Fruit fly (Drosophila melanogaster) whole organism, embryonic: ENCODE measurements around the gene kat-60L1.

ENCODE experiments used
- Adf1 ChIP-seq: fragments of 200-800 bp; sonication (Bioruptor generic); IDR thresholded peaks from 2 replicates; pipeline ENCODE4 v1.3.6; 2022; ENCODE audit warnings: missing biosample characterization, missing genetic modification characterization
- Awh ChIP-seq: fragments of 200-800 bp; sonication (Bioruptor generic); IDR thresholded peaks from 2 replicates; pipeline ENCODE4, ENCODE4 v1.3.6; 2022; ENCODE audit warnings: missing biosample characterization, missing genetic modification characterization
- CG12744 ChIP-seq: fragments of 200-800 bp; sonication (Bioruptor generic); optimal IDR thresholded peaks from 2 replicates; lab custom pipeline; 2016; ENCODE audit warnings: missing biosample characterization, missing genetic modification characterization
- CG12942 ChIP-seq: fragments of 200-800 bp; sonication (Bioruptor generic); optimal IDR thresholded peaks from 3 replicates; lab custom pipeline; 2016; ENCODE audit warnings: missing biosample characterization, missing genetic modification characterization
- CG13287 ChIP-seq: fragments of 200-800 bp; sonication (Bioruptor generic); IDR thresholded peaks from 2 replicates; pipeline ENCODE4 v1.3.6; 2022; ENCODE audit warnings: missing biosample characterization, missing genetic modification characterization; ENCODE audit not compliant: partially characterized antibody
- CG14050 ChIP-seq: fragments of 200-800 bp; sonication (Bioruptor generic); IDR thresholded peaks from 3 replicates; pipeline ENCODE4 v1.3.6; 2022; ENCODE audit warnings: missing biosample characterization, missing genetic modification characterization
- CG1603 ChIP-seq: fragments of 200-800 bp; sonication (Bioruptor generic); optimal IDR thresholded peaks from 2 replicates; lab custom pipeline; 2019; ENCODE audit warnings: missing biosample characterization, mild to moderate bottlenecking, missing genetic modification characterization, moderate library complexity
- CG18011 ChIP-seq: fragments of 200-800 bp; sonication (Bioruptor generic); optimal IDR thresholded peaks from 2 replicates; lab custom pipeline; 2017; ENCODE audit warnings: missing biosample characterization, missing genetic modification characterization, mild to moderate bottlenecking, moderate library complexity, missing genotype
- CG18599 ChIP-seq: fragments of 200-800 bp; sonication (Bioruptor generic); optimal IDR thresholded peaks from 3 replicates; lab custom pipeline; 2017; ENCODE audit warnings: missing biosample characterization, missing genetic modification characterization, mild to moderate bottlenecking, moderate library complexity, missing genetic modification reagents
- CG18764 ChIP-seq: fragments of 200-800 bp; sonication (Bioruptor generic); optimal IDR thresholded peaks from 3 replicates; lab custom pipeline; 2016; ENCODE audit warnings: missing biosample characterization, missing genetic modification characterization
- CG2120 ChIP-seq: fragments of 200-800 bp; sonication (Bioruptor generic); optimal IDR thresholded peaks from 3 replicates; lab custom pipeline; 2016; ENCODE audit warnings: missing biosample characterization, missing genetic modification characterization
- CG2202 ChIP-seq: fragments of 200-800 bp; sonication (Bioruptor generic); optimal IDR thresholded peaks from 2 replicates; lab custom pipeline; 2018; ENCODE audit warnings: missing biosample characterization, mild to moderate bottlenecking, missing genetic modification characterization
- CG5953 ChIP-seq: fragments of 200-800 bp; sonication (Bioruptor generic); IDR thresholded peaks from 2 replicates; pipeline ENCODE4 v1.3.6; 2022; ENCODE audit warnings: missing biosample characterization, missing genetic modification characterization
- CG6254 ChIP-seq: fragments of 200-800 bp; sonication (Bioruptor generic); optimal IDR thresholded peaks from 3 replicates; lab custom pipeline; 2017; ENCODE audit warnings: mild to moderate bottlenecking, missing biosample characterization, missing genetic modification reagents, missing genetic modification characterization
- CG6765 ChIP-seq: fragments of 200-800 bp; sonication (Bioruptor generic); optimal IDR thresholded peaks from 3 replicates; lab custom pipeline; 2017; ENCODE audit warnings: missing biosample characterization, mild to moderate bottlenecking, missing genetic modification characterization
- CG6791 ChIP-seq: fragments of 200-800 bp; sonication (Bioruptor generic); IDR thresholded peaks from 3 replicates; pipeline ENCODE4 v1.3.6; 2022; ENCODE audit warnings: missing biosample characterization, missing genetic modification characterization; ENCODE audit not compliant: partially characterized antibody
- CG7271 ChIP-seq: fragments of 200-800 bp; sonication (Bioruptor generic); optimal IDR thresholded peaks from 2 replicates; lab custom pipeline; 2018; ENCODE audit warnings: missing biosample characterization, mild to moderate bottlenecking, missing genetic modification characterization, moderate library complexity
- CG7357 ChIP-seq: fragments of 200-800 bp; sonication (Bioruptor generic); IDR thresholded peaks from 3 replicates; pipeline ENCODE4 v1.3.6; 2022; ENCODE audit warnings: missing biosample characterization, missing genetic modification characterization
- CG7372 ChIP-seq: fragments of 200-800 bp; sonication (Bioruptor generic); IDR thresholded peaks from 2 replicates; pipeline ENCODE4 v1.3.6; 2022; ENCODE audit warnings: missing biosample characterization, missing genetic modification characterization
- CG9437 ChIP-seq: fragments of 200-800 bp; sonication (Bioruptor generic); optimal IDR thresholded peaks from 2 replicates; lab custom pipeline; 2018; ENCODE audit warnings: missing biosample characterization, mild to moderate bottlenecking, missing genetic modification characterization
- CG9932 ChIP-seq: fragments of 200-800 bp; sonication (Bioruptor generic); IDR thresholded peaks from 2 replicates; pipeline ENCODE4 v1.3.6; 2022; ENCODE audit warnings: missing biosample characterization, missing genetic modification characterization
- Chrac-16 ChIP-seq: fragments of 200-800 bp; sonication (Bioruptor generic); optimal IDR thresholded peaks from 3 replicates; lab custom pipeline; 2016; ENCODE audit warnings: missing biosample characterization, missing genetic modification characterization
- CoRest ChIP-seq: fragments of 200-800 bp; sonication (Bioruptor generic); optimal IDR thresholded peaks from 3 replicates; lab custom pipeline; 2018; ENCODE audit warnings: missing biosample characterization, mild to moderate bottlenecking, missing genetic modification characterization, moderate library complexity
- Deaf1 ChIP-seq: fragments of 200-800 bp; optimal IDR thresholded peaks from 3 replicates; lab custom pipeline; 2019; ENCODE audit warnings: missing biosample characterization, mild to moderate bottlenecking, missing genetic modification characterization, moderate library complexity
- Gug ChIP-seq: fragments of 200-800 bp; sonication (Bioruptor generic); IDR thresholded peaks from 4 replicates; pipeline ENCODE4 v1.3.6; 2022; ENCODE audit warnings: missing biosample characterization, missing genetic modification characterization
- Kr ChIP-seq: fragments of 200-800 bp; sonication (Bioruptor generic); optimal IDR thresholded peaks from 2 replicates; lab custom pipeline; 2017; ENCODE audit warnings: missing biosample characterization, mild to moderate bottlenecking, missing genetic modification characterization
- Lhr ChIP-seq: fragments of 200-800 bp; sonication (Bioruptor generic); optimal IDR thresholded peaks from 3 replicates; lab custom pipeline; 2017; ENCODE audit warnings: mild to moderate bottlenecking, missing biosample characterization, missing genetic modification reagents, missing genetic modification characterization
- Mes4 ChIP-seq: fragments of 200-800 bp; sonication (Bioruptor generic); optimal IDR thresholded peaks from 2 replicates; lab custom pipeline; 2016; ENCODE audit warnings: missing biosample characterization, missing genetic modification characterization
- Neu2 ChIP-seq: fragments of 200-800 bp; sonication (Bioruptor generic); optimal IDR thresholded peaks from 3 replicates; lab custom pipeline; 2016; ENCODE audit warnings: missing biosample characterization, missing genetic modification characterization, borderline replicate concordance
- Nf-YA ChIP-seq: fragments of 200-800 bp; sonication (Bioruptor generic); IDR thresholded peaks from 2 replicates; pipeline ENCODE4 v1.3.6; 2022; ENCODE audit warnings: missing biosample characterization, missing genetic modification characterization
- Side ChIP-seq: fragments of 200-800 bp; sonication (Bioruptor generic); optimal IDR thresholded peaks from 2 replicates; lab custom pipeline; 2016; ENCODE audit warnings: missing biosample characterization, missing genetic modification characterization
- Sox100B ChIP-seq: fragments of 200-800 bp; sonication (Bioruptor generic); optimal IDR thresholded peaks from 3 replicates; lab custom pipeline; 2018; ENCODE audit warnings: missing biosample characterization, mild to moderate bottlenecking, missing genetic modification characterization
- Sry-δ ChIP-seq: fragments of 200-800 bp; sonication (Bioruptor generic); optimal IDR thresholded peaks from 2 replicates; lab custom pipeline; 2016; ENCODE audit warnings: missing biosample characterization, missing genetic modification characterization
- Ssrp ChIP-seq: fragments of 200-800 bp; sonication (Bioruptor generic); optimal IDR thresholded peaks from 2 replicates; lab custom pipeline; 2018; ENCODE audit warnings: missing biosample characterization, mild to moderate bottlenecking, missing genetic modification characterization, moderate library complexity
- TFAM ChIP-seq: fragments of 200-800 bp; sonication (Bioruptor generic); optimal IDR thresholded peaks from 2 replicates; lab custom pipeline; 2017; ENCODE audit warnings: missing biosample characterization, missing genetic modification characterization, inconsistent platforms
- Vsx1 ChIP-seq: fragments of 200-800 bp; sonication (Bioruptor generic); optimal IDR thresholded peaks from 2 replicates; lab custom pipeline; 2017; ENCODE audit warnings: missing biosample characterization, mild to moderate bottlenecking, missing genetic modification characterization, missing genetic modification reagents
- bab2 ChIP-seq: fragments of 200-800 bp; sonication (Bioruptor generic); optimal IDR thresholded peaks from 2 replicates; lab custom pipeline; 2016; ENCODE audit warnings: missing biosample characterization, missing genetic modification characterization
- chm ChIP-seq: fragments of 200-800 bp; sonication (Bioruptor generic); IDR thresholded peaks from 2 replicates; pipeline ENCODE4 v1.3.6; 2022; ENCODE audit warnings: missing biosample characterization, missing genetic modification characterization
- chn ChIP-seq: fragments of 200-800 bp; sonication (Bioruptor generic); optimal IDR thresholded peaks from 2 replicates; lab custom pipeline; 2016; ENCODE audit warnings: missing biosample characterization, missing genetic modification characterization
- dati ChIP-seq: fragments of 200-800 bp; sonication (Bioruptor generic); IDR thresholded peaks from 2 replicates; pipeline ENCODE4 v1.3.6; 2022; ENCODE audit warnings: missing biosample characterization, missing genetic modification characterization
- dpn ChIP-seq, 2 experiments: fragments of 200-800 bp; sonication (Bioruptor generic); optimal IDR thresholded peaks; 3 replicates each; lab custom pipeline; 2016; ENCODE audit warnings: missing biosample characterization in 2 of 2, missing genetic modification characterization in 2 of 2
- en ChIP-seq: fragments of 200-800 bp; sonication (Bioruptor generic); optimal IDR thresholded peaks from 2 replicates; lab custom pipeline; 2016; ENCODE audit warnings: missing biosample characterization, missing genetic modification characterization
- eyg ChIP-seq: fragments of 200-800 bp; sonication (Bioruptor generic); optimal IDR thresholded peaks from 3 replicates; lab custom pipeline; 2016; ENCODE audit warnings: missing biosample characterization, missing genetic modification characterization
- grau ChIP-seq: fragments of 200-800 bp; optimal IDR thresholded peaks from 3 replicates; lab custom pipeline; 2019; ENCODE audit warnings: missing biosample characterization, mild to moderate bottlenecking, missing genetic modification characterization, moderate library complexity
- phol ChIP-seq: fragments of 200-800 bp; sonication (Bioruptor generic); optimal IDR thresholded peaks from 3 replicates; lab custom pipeline; 2018; ENCODE audit warnings: missing biosample characterization, mild to moderate bottlenecking, missing genetic modification characterization, moderate library complexity
- prd ChIP-seq, 3 experiments: fragments of >200 bp in 2 of 3; fragments of 200-800 bp in 1 of 3; sonication (Bioruptor generic) in 1 of 3; optimal IDR thresholded peaks in 2 of 3; IDR thresholded peaks in 1 of 3; 2 replicates in 2 of 3; 3 replicates in 1 of 3; pipeline versions ENCODE4 v1.3.6 to Lab custom; 2017 to 2022; ENCODE audit warnings: missing biosample characterization in 1 of 3, missing genetic modification characterization in 1 of 3
- pros ChIP-seq: fragments of 200-800 bp; sonication (Bioruptor generic); optimal IDR thresholded peaks from 3 replicates; lab custom pipeline; 2019; ENCODE audit warnings: missing biosample characterization, mild to moderate bottlenecking, missing genetic modification characterization, moderate library complexity
- seq ChIP-seq: fragments of 200-800 bp; sonication (Bioruptor generic); IDR thresholded peaks from 2 replicates; pipeline ENCODE4 v1.3.6; 2022; ENCODE audit warnings: missing biosample characterization, missing genetic modification characterization
- so ChIP-seq: fragments of 200-800 bp; sonication (Bioruptor generic); IDR thresholded peaks from 3 replicates; pipeline ENCODE4 v1.3.6; 2022; ENCODE audit warnings: missing biosample characterization, missing genetic modification characterization
- sr ChIP-seq: fragments of 200-800 bp; sonication (Bioruptor generic); IDR thresholded peaks from 3 replicates; pipeline ENCODE4 v1.3.6; 2022; ENCODE audit warnings: missing biosample characterization, missing genetic modification characterization
- tio ChIP-seq: fragments of 200-800 bp; sonication (Bioruptor generic); optimal IDR thresholded peaks from 2 replicates; lab custom pipeline; 2017; ENCODE audit warnings: missing biosample characterization, missing genetic modification characterization, inconsistent platforms

The kat-60L1 gene

DNA sequence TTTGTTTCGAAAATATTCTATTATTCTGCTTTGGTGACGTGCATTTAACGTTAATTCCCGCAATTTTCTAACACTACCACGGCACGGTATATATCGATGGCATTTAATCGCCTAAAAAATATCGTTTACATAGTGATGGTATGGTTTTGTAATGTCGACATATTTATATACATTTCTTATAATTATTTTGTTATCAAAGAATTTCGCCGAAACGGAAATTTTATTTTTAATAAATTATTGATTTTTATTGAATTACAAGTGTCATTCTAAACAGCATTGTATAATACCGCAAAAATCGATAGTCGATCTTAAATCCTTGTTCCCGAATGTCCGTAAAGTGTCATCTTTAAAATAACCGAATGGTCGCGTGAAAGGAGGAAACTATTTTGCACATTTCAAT, 42.9 kb downstream of the kat-60L1 start, which contains the start of the genes Sec20 and dgrn (continued):
- TF ChIP-seq sr (GFP tag; lab: Robert Waterston, UW) (no peak), CG7372 (GFP tag; lab: Robert Waterston, UW) (no peak), Awh (no peak), eyg (GFP tag; lab: Kevin White, UChicago) (no peak), Nf-YA (GFP tag; lab: Robert Waterston, UW) (no peak), Mes4 (GFP tag; lab: Kevin White, UChicago) (peak; percentile 25), Vsx1 (GFP tag; lab: Kevin White, UChicago) (no peak), dpn (GFP tag; optimal IDR thresholded peaks at IDR 0.05; lab: Kevin White, UChicago) (peak; percentile 64 to 79), Lhr (peak; percentile 50), CG18599 (GFP tag; lab: Kevin White, UChicago) (peak; percentile 67), tio (no peak), CG6791 (GFP tag; lab: Robert Waterston, UW) (peak; percentile 92), CG18011 (GFP tag; lab: Kevin White, UChicago) (no peak), Gug (GFP tag; lab: Robert Waterston, UW) (peak; percentile 52; the same call in 2 of the 4 replicates), Sry-δ (peak; percentile 92), CG2120 (peak; percentile 84), CG6254 (no peak), grau (tag; lab: Kevin White, UChicago) (peak; percentile 74), bab2 (GFP tag; lab: Kevin White, UChicago) (peak; percentile 21), Deaf1 (tag; lab: Kevin White, UChicago) (peak; percentile 63), Sox100B (GFP tag; lab: Kevin White, UChicago) (peak; percentile 53), CG9932 (GFP tag; lab: Robert Waterston, UW) (peak; percentile 87), CG14050 (GFP tag; lab: Robert Waterston, UW) (peak; percentile 38; the same call in 1 of the 3 replicates), Chrac-16 (GFP tag; lab: Kevin White, UChicago) (peak; percentile 66), CG13287 (peak; percentile 95), en (GFP tag; lab: Kevin White, UChicago) (no peak), CG12942 (GFP tag; lab: Kevin White, UChicago) (peak; percentile 59), Adf1 (GFP tag; lab: Robert Waterston, UW) (peak; percentile 45), CG9437 (GFP tag; lab: Kevin White, UChicago) (peak; percentile 55), CG2202 (tag; lab: Kevin White, UChicago) (peak; percentile 37), CG5953 (GFP tag; lab: Robert Waterston, UW) (0 out of 2 replicates have a peak, but pooled peaks have one; percentile 15), TFAM (no peak), CG1603 (tag; lab: Kevin White, UChicago) (peak; percentile 41), CG18764 (GFP tag; lab: Kevin White, UChicago) (peak; percentile 63), Neu2 (GFP tag; lab: Kevin White, UChicago) (no peak), dati (GFP tag; lab: Robert Waterston, UW) (no peak), CG7357 (GFP tag; lab: Robert Waterston, UW) (no peak), Side (GFP tag; lab: Kevin White, UChicago) (no peak), CG7271 (tag; lab: Kevin White, UChicago) (peak; percentile 50), Kr (GFP tag; lab: Kevin White, UChicago) (no peak), so (GFP tag; lab: Robert Waterston, UW) (no peak; the same call in 2 of the 3 replicates), seq (GFP tag; lab: Robert Waterston, UW) (no peak), phol (tag; lab: Kevin White, UChicago) (peak; percentile 87), CG12744 (GFP tag; lab: Kevin White, UChicago) (no peak), chm (GFP tag; lab: Robert Waterston, UW) (no peak), CoRest (tag; lab: Kevin White, UChicago) (peak; percentile 82), chn (GFP tag; lab: Kevin White, UChicago) (peak; percentile 50), Ssrp (tag; lab: Kevin White, UChicago) (peak; percentile 59), pros (no peak), prd (optimal IDR thresholded peaks at IDR 0.05; lab: Kevin White, UChicago) (no peak), prd (GFP tag; IDR thresholded peaks at IDR 0.05; lab: Robert Waterston, UW) (peak; percentile 75), CG6765 (GFP tag; lab: Kevin White, UChicago) (peak; percentile 9)
